In the genomic region with DNA sequence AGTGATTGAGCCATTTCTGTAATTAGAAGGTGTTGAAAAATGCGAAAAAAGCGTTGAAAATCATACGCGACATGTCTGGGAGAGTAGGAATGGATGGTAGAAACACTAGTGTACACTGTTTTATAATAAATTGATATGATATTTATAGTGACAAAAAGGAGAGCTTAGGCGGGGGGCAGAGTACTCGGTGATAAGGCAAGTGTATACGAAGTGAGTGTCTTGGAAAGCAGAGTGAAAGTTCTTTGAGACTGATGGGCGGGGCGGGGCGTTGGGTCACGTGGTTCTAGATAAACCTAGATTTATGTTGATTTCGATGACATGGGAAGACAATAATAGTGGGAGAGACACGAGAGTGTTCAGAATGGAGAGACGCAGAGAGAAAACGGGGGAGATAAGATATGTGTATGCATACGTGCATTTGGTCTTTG, we compare ENCODE assay signal across 4 worm cellular contexts.
A peak's percentile ranks its signal among the peaks of the same experiment; 100 is the strongest.
TF ChIP-seq lines count a peak whose summit lies in the region.

Gene gln-3, minus strand, starts transcription at position 73 of the 428 bp plus-strand sequence.

TF ChIP-seq in whole organism, L1 larva, 84 proteins besides CTCF, POLR2A, EP300 and RAD21 (continued from another document):
- peak; percentile 57 for TF ChIP-seq unc-130 (tag; optimal IDR thresholded peaks at IDR 0.05; lab: Kevin White, UChicago)
- peak in 1 of 2 experiments; percentile 19 for TF ChIP-seq lsy-2 (tag; optimal IDR thresholded peaks at IDR 0.05; lab: Kevin White, UChicago)

TF ChIP-seq in whole organism, L2 larva, 48 proteins besides CTCF, POLR2A, EP300 and RAD21 (continued from another document):
- TF ChIP-seq nhr-21 (tag; optimal IDR thresholded peaks at IDR 0.05; lab: Kevin White, UChicago) (peak; percentile 66), unc-62 (GFP tag; optimal IDR thresholded peaks at IDR 0.05; lab: Kevin White, UChicago) (no peak), ama-1 (optimal IDR thresholded peaks at IDR 0.05; lab: Kevin White, UChicago) (peak; percentile 90), sma-9 (GFP tag; optimal IDR thresholded peaks at IDR 0.05; lab: Kevin White, UChicago) (peak; percentile 79), sma-9 (tag; optimal IDR thresholded peaks at IDR 0.05; lab: Kevin White, UChicago) (no peak), snpc-4 (tag; optimal IDR thresholded peaks at IDR 0.05; lab: Kevin White, UChicago) (no peak), lin-13 (GFP tag; optimal IDR thresholded peaks at IDR 0.05; lab: Kevin White, UChicago) (no peak), nhr-25 (tag; optimal IDR thresholded peaks at IDR 0.05; lab: Kevin White, UChicago) (peak; percentile 2), nhr-23 (tag; optimal IDR thresholded peaks at IDR 0.05; lab: Kevin White, UChicago) (no peak), unc-55 (GFP tag; optimal IDR thresholded peaks at IDR 0.05; lab: Kevin White, UChicago) (no peak)

TF ChIP-seq in whole organism, L3 larva, 47 proteins besides CTCF, POLR2A, EP300 and RAD21 (continued from another document):
- no peak for TF ChIP-seq lsy-12 (tag; optimal IDR thresholded peaks at IDR 0.05; lab: Kevin White, UChicago)
- TF ChIP-seq eor-1 (tag; optimal IDR thresholded peaks at IDR 0.05; lab: Kevin White, UChicago), result no peak
- TF ChIP-seq ceh-28 (tag; optimal IDR thresholded peaks at IDR 0.05; lab: Kevin White, UChicago), result no peak
- no peak for TF ChIP-seq ztf-4 (tag; optimal IDR thresholded peaks at IDR 0.05; lab: Kevin White, UChicago)
- TF ChIP-seq tbx-2 (tag; optimal IDR thresholded peaks at IDR 0.05; lab: Kevin White, UChicago), result no peak
- no peak for TF ChIP-seq nhr-77 (tag; optimal IDR thresholded peaks at IDR 0.05; lab: Kevin White, UChicago)
- TF ChIP-seq egl-27 (tag; optimal IDR thresholded peaks at IDR 0.05; lab: Kevin White, UChicago), result no peak

TF ChIP-seq in whole organism, L4 larva, 104 proteins besides CTCF, POLR2A, EP300 and RAD21 (continued from another document):
- no peak for TF ChIP-seq Y48G9A.11 (GFP tag; IDR thresholded peaks at IDR 0.05; lab: Robert Waterston, UW)
- TF ChIP-seq T26A8.4 (GFP tag; IDR thresholded peaks at IDR 0.05; lab: Robert Waterston, UW), result peak; percentile 57; the same call in 1 of the 2 replicates
- TF ChIP-seq aha-1 (tag; lab: Kevin White, UChicago), result peak; percentile 91
- TF ChIP-seq pha-4 (GFP tag; IDR thresholded peaks at IDR 0.05; lab: Robert Waterston, UW), result 0 out of 2 replicates have a peak, but pooled peaks have one; percentile 17
- no peak for TF ChIP-seq pha-4 (tag; optimal IDR thresholded peaks at IDR 0.05; lab: Kevin White, UChicago)
- TF ChIP-seq zfp-3 (GFP tag; conservative IDR thresholded peaks at IDR 0.05; lab: Robert Waterston, UW), result no peak
- peak in 1 of 2 experiments; percentile 20 for TF ChIP-seq daf-16 (GFP tag; optimal IDR thresholded peaks at IDR 0.05; lab: Kevin White, UChicago)
- TF ChIP-seq daf-16 (tag; optimal IDR thresholded peaks at IDR 0.05; lab: Kevin White, UChicago), result peak; percentile 78
- TF ChIP-seq set-16 (GFP tag; IDR thresholded peaks at IDR 0.05; lab: Robert Waterston, UW), result no peak
- TF ChIP-seq lin-13 (GFP tag; optimal IDR thresholded peaks at IDR 0.05; lab: Kevin White, UChicago), result no peak
- peak; percentile 89 for TF ChIP-seq dmd-6 (GFP tag; IDR thresholded peaks at IDR 0.05; lab: Robert Waterston, UW)
- no peak for TF ChIP-seq nhr-6 (tag; optimal IDR thresholded peaks at IDR 0.05; lab: Kevin White, UChicago)
- TF ChIP-seq nhr-102 (tag; optimal IDR thresholded peaks at IDR 0.05; lab: Kevin White, UChicago), result peak; percentile 64
- no peak for TF ChIP-seq gei-8 (GFP tag; optimal IDR thresholded peaks at IDR 0.05; lab: Kevin White, UChicago)
- no peak for TF ChIP-seq F49E8.2 (tag; optimal IDR thresholded peaks at IDR 0.05; lab: Kevin White, UChicago; ENCODE audit: borderline replicate concordance)
- TF ChIP-seq pqm-1 (tag; optimal IDR thresholded peaks at IDR 0.05; lab: Kevin White, UChicago), result no peak
- TF ChIP-seq hif-1 (tag; optimal IDR thresholded peaks at IDR 0.05; lab: Kevin White, UChicago), result no peak
- TF ChIP-seq lin-38 (GFP tag; IDR thresholded peaks at IDR 0.05; lab: Robert Waterston, UW), result peak; percentile 7; the same call in 1 of the 2 replicates
- TF ChIP-seq F26F4.8 (GFP tag; conservative IDR thresholded peaks at IDR 0.05; lab: Robert Waterston, UW), result no peak
- peak; percentile 78 for TF ChIP-seq php-3 (GFP tag; IDR thresholded peaks at IDR 0.05; lab: Robert Waterston, UW)
- no peak for TF ChIP-seq D1046.2 (GFP tag; IDR thresholded peaks at IDR 0.05; lab: Robert Waterston, UW)
- no peak for TF ChIP-seq ctbp-1 (GFP tag; IDR thresholded peaks at IDR 0.05; lab: Robert Waterston, UW)
- peak; percentile 59 for TF ChIP-seq duxl-1 (tag; optimal IDR thresholded peaks at IDR 0.05; lab: Kevin White, UChicago; ENCODE audit: poor library complexity)
- no peak for TF ChIP-seq ceh-82 (tag; optimal IDR thresholded peaks at IDR 0.05; lab: Kevin White, UChicago)
- peak; percentile 67 for TF ChIP-seq ama-1 (optimal IDR thresholded peaks at IDR 0.05; lab: Kevin White, UChicago)
- no peak for TF ChIP-seq ztf-7 (tag; optimal IDR thresholded peaks at IDR 0.05; lab: Kevin White, UChicago)
- no peak for TF ChIP-seq Y75B8A.6 (GFP tag; IDR thresholded peaks at IDR 0.05; lab: Robert Waterston, UW)
- TF ChIP-seq lin-39 (tag; optimal IDR thresholded peaks at IDR 0.05; lab: Kevin White, UChicago), result no peak
- peak; percentile 83 for TF ChIP-seq hlh-30 (tag; optimal IDR thresholded peaks at IDR 0.05; lab: Kevin White, UChicago; ENCODE audit: insufficient read depth)
